Fruit fly (Drosophila melanogaster): ENCODE results near the gene Imp.
A peak's percentile ranks its signal among the peaks of the same experiment; 100 is the strongest.

Gene Imp

dm6 chrX:10784812-10785638 is 39.1 kb downstream of the Imp start (continued):
- TF ChIP-seq CG4328 (GFP tag; optimal IDR thresholded peaks at IDR 0.05) (peak; percentile 16), wek (GFP tag; optimal IDR thresholded peaks at IDR 0.05) (no peak), CG7372 (GFP tag; IDR thresholded peaks at IDR 0.05) (no peak), twi (tag; optimal IDR thresholded peaks at IDR 0.05) (peak; percentile 12), HmgD (GFP tag; optimal IDR thresholded peaks at IDR 0.05) (no peak), Usf (GFP tag; optimal IDR thresholded peaks at IDR 0.05) (no peak), Ets65A (GFP tag) (peak; percentile 11), corto (GFP tag; optimal IDR thresholded peaks at IDR 0.05) (no peak), CG14710 (tag; optimal IDR thresholded peaks at IDR 0.05) (no peak), CG3995 (GFP tag; optimal IDR thresholded peaks at IDR 0.05) (no peak), ranshi (GFP tag; IDR thresholded peaks at IDR 0.05) (no peak), Trl (optimal IDR thresholded peaks at IDR 0.05) (peak in 1 of 2 experiments; percentile 52), Trl (GFP tag; optimal IDR thresholded peaks at IDR 0.05) (no peak), z (GFP tag; IDR thresholded peaks at IDR 0.05) (no peak), CG1529 (GFP tag; optimal IDR thresholded peaks at IDR 0.05) (no peak), esg (GFP tag; conservative IDR thresholded peaks at IDR 0.05) (no peak), CG11247 (GFP tag; IDR thresholded peaks at IDR 0.05) (no peak), ro (GFP tag; IDR thresholded peaks at IDR 0.05) (no peak), CG7745 (tag; optimal IDR thresholded peaks at IDR 0.05) (no peak), lmd (GFP tag; IDR thresholded peaks at IDR 0.05) (no peak), ssp (GFP tag; IDR thresholded peaks at IDR 0.05) (no peak), CG8089 (GFP tag; optimal IDR thresholded peaks at IDR 0.05) (no peak), Elba2 (GFP tag; optimal IDR thresholded peaks at IDR 0.05) (no peak), NFAT (GFP tag; IDR thresholded peaks at IDR 0.05) (no peak), CG10267 (tag; optimal IDR thresholded peaks at IDR 0.05) (no peak), crp (GFP tag; optimal IDR thresholded peaks at IDR 0.05) (peak in 1 of 2 experiments; percentile 28), CG10543 (GFP tag; optimal IDR thresholded peaks at IDR 0.05) (peak; percentile 27), CG34422 (GFP tag; IDR thresholded peaks at IDR 0.05) (no peak), HLH4C (GFP tag; IDR thresholded peaks at IDR 0.05; ENCODE audit: partially characterized antibody) (0 out of 3 replicates have a peak, but pooled peaks have one; percentile 33), CG30403 (GFP tag; optimal IDR thresholded peaks at IDR 0.05) (peak; percentile 49), insv (GFP tag; optimal IDR thresholded peaks at IDR 0.05) (no peak), fd64A (GFP tag; optimal IDR thresholded peaks at IDR 0.05) (no peak), Antp (GFP tag; optimal IDR thresholded peaks at IDR 0.05) (no peak), CG18599 (GFP tag; optimal IDR thresholded peaks at IDR 0.05) (peak; percentile 19), BEAF-32 (GFP tag; optimal IDR thresholded peaks at IDR 0.05) (no peak), zen (tag; optimal IDR thresholded peaks at IDR 0.05) (peak; percentile 11), CG12219 (GFP tag; optimal IDR thresholded peaks at IDR 0.05) (no peak), CG9727 (GFP tag; optimal IDR thresholded peaks at IDR 0.05) (peak; percentile 71), YL-1 (GFP tag; optimal IDR thresholded peaks at IDR 0.05) (no peak), bowl (GFP tag; IDR thresholded peaks at IDR 0.05) (no peak), CG1792 (GFP tag; optimal IDR thresholded peaks at IDR 0.05) (no peak), p53 (GFP tag; optimal IDR thresholded peaks at IDR 0.05) (no peak), CG31224 (GFP tag; IDR thresholded peaks at IDR 0.05) (no peak), Dad (GFP tag; optimal IDR thresholded peaks at IDR 0.05) (no peak), Hmr (GFP tag; optimal IDR thresholded peaks at IDR 0.05) (no peak), Awh (GFP tag; IDR thresholded peaks at IDR 0.05) (no peak), row (GFP tag; IDR thresholded peaks at IDR 0.05) (peak; percentile 62), Fer3 (tag; optimal IDR thresholded peaks at IDR 0.05) (no peak), CG1603 (tag; optimal IDR thresholded peaks at IDR 0.05) (no peak), HLH3B (GFP tag; IDR thresholded peaks at IDR 0.05) (no peak)
